Fruit fly (Drosophila melanogaster) whole organism, wandering third instar larva: Measurements from ENCODE around the gene CG15035.

Experiments
- Abd-B ChIP-seq: fragments of >200 bp; optimal IDR thresholded peaks from 2 replicates; lab custom pipeline; 2017; ENCODE audit warnings: missing biosample characterization, missing genetic modification characterization
- CrebA ChIP-seq: fragments of 200-800 bp; sonication (Bioruptor generic); optimal IDR thresholded peaks from 2 replicates; lab custom pipeline; 2016; ENCODE audit warnings: missing biosample characterization, mild to moderate bottlenecking, missing genetic modification characterization, borderline replicate concordance
- Dfd ChIP-seq: fragments of >200 bp; optimal IDR thresholded peaks from 2 replicates; lab custom pipeline; 2017; ENCODE audit warnings: missing biosample characterization, missing genetic modification characterization
- HLH106 ChIP-seq: fragments of 200-800 bp; optimal IDR thresholded peaks from 3 replicates; lab custom pipeline; 2019; ENCODE audit warnings: missing biosample characterization, mild to moderate bottlenecking, missing genetic modification characterization, moderate library complexity
- Hr78 ChIP-seq: fragments of >200 bp; optimal IDR thresholded peaks from 2 replicates; lab custom pipeline; 2017; ENCODE audit warnings: missing biosample characterization, missing genetic modification characterization
- N ChIP-seq: fragments of >200 bp; optimal IDR thresholded peaks from 2 replicates; lab custom pipeline; 2018; ENCODE audit warnings: missing biosample characterization, missing external identifiers, missing genetic modification characterization
- Sp1 ChIP-seq: fragments of 200-800 bp; sonication (Bioruptor generic); optimal IDR thresholded peaks from 3 replicates; lab custom pipeline; 2019; ENCODE audit warnings: missing biosample characterization, mild to moderate bottlenecking, missing genetic modification characterization, moderate library complexity
- brk ChIP-seq: fragments of 200-800 bp; sonication (Bioruptor generic); optimal IDR thresholded peaks from 2 replicates; lab custom pipeline; 2016; ENCODE audit warnings: missing biosample characterization, mild to moderate bottlenecking, missing genetic modification characterization
- fru ChIP-seq: fragments of 200-800 bp; sonication (Bioruptor generic); optimal IDR thresholded peaks from 3 replicates; lab custom pipeline; 2016; ENCODE audit warnings: missing biosample characterization, mild to moderate bottlenecking, missing genetic modification characterization
- jim ChIP-seq: fragments of 175-275, 200-325 bp; sonication (Bioruptor generic); optimal IDR thresholded peaks from 2 replicates; lab custom pipeline; 2016; ENCODE audit warnings: missing biosample characterization, mild to moderate bottlenecking, missing genetic modification characterization
- pan ChIP-seq: fragments of >200 bp; optimal IDR thresholded peaks from 2 replicates; lab custom pipeline; 2017
- usp ChIP-seq: fragments of >200 bp; optimal IDR thresholded peaks from 2 replicates; lab custom pipeline; 2017; ENCODE audit warnings: missing biosample characterization, missing genetic modification characterization

DNA sequence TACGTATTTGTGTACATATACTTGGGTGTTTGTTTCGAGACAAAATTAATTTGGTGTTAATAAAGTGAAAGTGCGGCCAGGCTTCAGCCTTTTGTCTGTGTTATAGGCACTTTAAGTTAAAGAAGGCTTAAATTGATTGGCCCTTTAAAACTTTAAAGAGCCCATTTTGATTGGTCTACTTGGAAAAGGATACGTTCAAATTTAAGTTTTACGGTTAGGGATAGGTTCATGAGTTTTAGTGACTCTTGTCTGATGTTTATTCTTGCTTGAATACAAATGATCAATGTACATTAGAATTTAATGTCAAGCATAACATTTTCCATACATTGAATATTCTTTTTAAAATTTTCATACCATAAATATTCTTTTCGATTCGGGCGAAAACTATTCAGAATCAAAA lies 3.9 kb upstream of the CG15035 start, which contains the start of gene CG32727:
- no peak for TF ChIP-seq usp (GFP tag; lab: Kevin White, UChicago)
- TF ChIP-seq Abd-B (GFP tag; lab: Kevin White, UChicago) = no peak
- no peak for TF ChIP-seq N (GFP tag; lab: Kevin White, UChicago)
- no peak for TF ChIP-seq pan (lab: Kevin White, UChicago)
- TF ChIP-seq CrebA = no peak
- TF ChIP-seq jim (GFP tag; lab: Kevin White, UChicago) = no peak
- no peak for TF ChIP-seq HLH106
- TF ChIP-seq fru = no peak
- TF ChIP-seq Hr78 (GFP tag; lab: Kevin White, UChicago) = no peak
- no peak for TF ChIP-seq brk (GFP tag; lab: Kevin White, UChicago)
- no peak for TF ChIP-seq Sp1
- TF ChIP-seq Dfd (GFP tag; lab: Kevin White, UChicago) = no peak
